Worm (Caenorhabditis elegans) whole organism, early embryonic: ENCODE results near the gene C06H2.7.

ENCODE experiments used
- B0310.2 ChIP-seq: sonication (generic microtip); optimal IDR thresholded peaks from 2 replicates; lab custom pipeline; 2016; ENCODE audit warnings: mild to moderate bottlenecking, missing genetic modification characterization, missing compliant biosample characterization
- F13C5.2 ChIP-seq: sonication (generic microtip); optimal IDR thresholded peaks from 2 replicates; lab custom pipeline; 2017; ENCODE audit warnings: mild to moderate bottlenecking, missing genetic modification characterization, inconsistent platforms, missing compliant biosample characterization
- aly-1 ChIP-seq: sonication (generic microtip); optimal IDR thresholded peaks from 2 replicates; lab custom pipeline; 2016; ENCODE audit warnings: missing genetic modification characterization, missing compliant biosample characterization
- ama-1 ChIP-seq: fragments of 150-350 bp; optimal IDR thresholded peaks from 2 replicates; lab custom pipeline; 2014
- ceh-13 ChIP-seq: fragments of 200-800 bp; sonication (Bioruptor generic); optimal IDR thresholded peaks from 2 replicates; lab custom pipeline; 2018; ENCODE audit warnings: mild to moderate bottlenecking, missing genetic modification characterization, missing compliant biosample characterization
- ceh-36 ChIP-seq: sonication (generic microtip); optimal IDR thresholded peaks from 2 replicates; lab custom pipeline; 2016; ENCODE audit warnings: missing genetic modification characterization, inconsistent platforms, missing compliant biosample characterization
- ets-7 ChIP-seq: sonication (generic microtip); optimal IDR thresholded peaks from 2 replicates; lab custom pipeline; 2016; ENCODE audit warnings: missing genotype, missing genetic modification characterization, missing compliant biosample characterization
- flt-1 ChIP-seq: fragments of 200-800 bp; sonication (Bioruptor generic); IDR thresholded peaks from 2 replicates; pipeline ENCODE4 v1.3.6; 2022; ENCODE audit warnings: missing genetic modification characterization, missing compliant biosample characterization
- hmbx-1 ChIP-seq: sonication (generic microtip); optimal IDR thresholded peaks from 2 replicates; lab custom pipeline; 2016; ENCODE audit warnings: mild to moderate bottlenecking, missing genetic modification characterization, missing compliant biosample characterization
- hmg-4 ChIP-seq: fragments of 200-800 bp; sonication (Bioruptor generic); optimal IDR thresholded peaks from 2 replicates; lab custom pipeline; 2018; ENCODE audit warnings: mild to moderate bottlenecking, missing genetic modification characterization, missing compliant biosample characterization
- hnd-1 ChIP-seq: sonication (generic microtip); optimal IDR thresholded peaks from 2 replicates; lab custom pipeline; 2016; ENCODE audit warnings: missing genetic modification characterization, missing compliant biosample characterization
- pes-1 ChIP-seq: fragments of 200-800 bp; sonication (Bioruptor generic); IDR thresholded peaks from 2 replicates; pipeline ENCODE4 v1.3.6; 2022; ENCODE audit warnings: missing genetic modification reagents, missing genetic modification characterization, missing compliant biosample characterization
- scrt-1 ChIP-seq: fragments of 200-800 bp; sonication (Bioruptor generic); IDR thresholded peaks from 2 replicates; pipeline ENCODE4 v1.3.6; 2022; ENCODE audit warnings: missing genetic modification characterization, missing compliant biosample characterization
- sea-1 ChIP-seq: fragments of 200-800 bp; sonication (Bioruptor generic); conservative IDR thresholded peaks from 2 replicates; pipeline ENCODE4 v1.3.6; 2022; ENCODE audit warnings: missing genetic modification characterization, missing compliant biosample characterization
- tbx-11 ChIP-seq: fragments of 200-800 bp; sonication (Bioruptor generic); IDR thresholded peaks from 2 replicates; pipeline ENCODE4 v1.3.6; 2022; ENCODE audit warnings: missing genetic modification characterization, missing compliant biosample characterization
- tbx-37 ChIP-seq: fragments of 200-800 bp; sonication (Bioruptor generic); conservative IDR thresholded peaks from 2 replicates; pipeline ENCODE4 v1.3.6; 2022; ENCODE audit warnings: missing genetic modification reagents, missing genetic modification characterization, missing compliant biosample characterization
- tra-4 ChIP-seq: sonication (generic microtip); optimal IDR thresholded peaks from 2 replicates; lab custom pipeline; 2017; ENCODE audit warnings: missing genetic modification characterization, missing compliant biosample characterization

C06H2.7 gene

DNA sequence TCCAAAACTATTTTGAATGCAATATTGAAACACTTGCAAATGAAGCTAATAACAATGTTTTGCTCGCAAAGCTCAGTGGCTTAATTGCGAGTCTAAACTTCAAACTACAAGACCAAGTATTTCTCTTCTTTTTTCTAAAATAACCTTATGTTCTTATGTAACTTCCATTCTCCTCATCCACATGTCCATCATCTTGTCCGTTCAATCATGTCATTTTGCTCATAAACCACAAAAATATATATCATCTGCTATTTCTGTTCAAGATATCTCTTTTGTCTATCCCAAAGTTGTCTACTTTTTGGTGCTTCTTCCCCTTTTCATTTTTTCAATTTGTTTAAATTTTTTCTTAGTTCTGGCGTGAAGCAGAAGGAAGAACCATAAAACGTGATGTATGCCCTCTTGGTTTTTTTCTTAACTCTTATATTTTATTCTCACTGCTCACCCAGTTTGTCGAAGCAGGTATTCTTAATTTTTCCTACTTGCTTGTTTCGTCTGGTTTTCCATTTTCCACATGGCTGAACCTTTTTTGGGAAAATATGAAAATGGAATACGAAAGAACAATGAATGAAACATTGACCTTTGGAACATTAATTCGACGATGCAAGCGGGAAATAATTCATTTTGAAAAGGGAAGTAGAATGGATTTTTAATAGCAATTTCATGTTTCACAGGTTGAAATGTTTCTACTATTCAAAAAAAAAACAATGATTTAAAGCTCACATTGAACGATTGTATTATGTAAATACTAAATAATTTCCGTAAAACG, 26.2 kb upstream of the C06H2.7 start:
- TF ChIP-seq hnd-1 (tag; lab: Kevin White, UChicago), result no peak
- TF ChIP-seq ama-1 (lab: Kevin White, UChicago), result no peak
- no peak for TF ChIP-seq sea-1
- no peak for TF ChIP-seq ets-7
- TF ChIP-seq aly-1 (tag; lab: Kevin White, UChicago), result no peak

DNA sequence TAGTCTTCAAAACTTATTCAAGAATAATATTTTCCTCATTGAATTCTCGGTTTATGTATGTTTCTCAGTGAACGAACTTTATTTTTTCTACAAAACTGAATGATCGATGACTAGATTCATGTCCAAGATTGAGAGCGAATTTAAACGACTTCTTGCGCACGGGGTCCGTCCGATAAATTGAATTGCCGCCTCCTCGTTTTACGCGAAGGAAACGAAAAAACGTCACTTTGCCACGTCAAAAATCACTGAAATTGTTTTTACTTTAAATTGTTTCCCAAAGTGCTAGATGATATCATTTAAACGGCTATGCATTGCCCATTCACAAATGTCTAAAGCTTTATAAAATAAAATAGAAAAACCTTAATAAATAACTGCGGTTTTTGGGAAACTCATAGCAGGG, 23.2 kb upstream of the C06H2.7 start:
- TF ChIP-seq hmg-4 (GFP tag; lab: Kevin White, UChicago) (no peak), tbx-11 (GFP tag; lab: Robert Waterston, UW) (no peak), tbx-37 (GFP tag; lab: Robert Waterston, UW) (no peak), B0310.2 (tag; lab: Kevin White, UChicago) (no peak), ets-7 (no peak), hmbx-1 (tag; lab: Kevin White, UChicago) (no peak), sea-1 (no peak), flt-1 (GFP tag; lab: Robert Waterston, UW) (no peak)

DNA sequence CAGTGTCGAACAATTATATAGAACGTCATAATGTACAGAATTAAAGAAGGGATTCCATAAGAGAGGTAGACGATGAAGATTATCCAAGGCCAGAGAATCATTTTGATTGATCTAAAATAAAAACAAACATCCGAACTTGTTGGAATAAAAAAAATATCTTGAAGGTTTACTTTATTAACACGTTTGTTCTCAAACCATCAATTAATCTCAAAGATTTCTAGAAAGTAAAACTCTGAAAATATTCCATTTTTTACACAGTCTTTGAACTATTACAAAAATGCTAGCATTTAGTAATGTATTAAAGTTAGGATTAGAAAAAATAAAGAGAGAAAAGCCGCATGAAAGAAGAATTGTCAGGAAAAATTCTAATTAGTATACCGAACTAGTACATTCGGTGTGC, 19.9 kb upstream of the C06H2.7 start, which contains the start of gene srg-40:
Gene srg-40 (minus strand): TSS at position 101 of the 400 bp plus-strand sequence.
- TF ChIP-seq tra-4 (tag; lab: Kevin White, UChicago) (no peak), F13C5.2 (tag; lab: Kevin White, UChicago) (no peak), tbx-37 (GFP tag; lab: Robert Waterston, UW) (no peak), flt-1 (GFP tag; lab: Robert Waterston, UW) (no peak), ceh-36 (tag; lab: Kevin White, UChicago) (no peak), tbx-11 (GFP tag; lab: Robert Waterston, UW) (no peak), ets-7 (no peak), hnd-1 (tag; lab: Kevin White, UChicago) (no peak), sea-1 (no peak), scrt-1 (no peak), aly-1 (tag; lab: Kevin White, UChicago) (no peak), ama-1 (lab: Kevin White, UChicago) (no peak), pes-1 (GFP tag; lab: Robert Waterston, UW) (no peak), ceh-13 (GFP tag; lab: Kevin White, UChicago) (no peak), B0310.2 (tag; lab: Kevin White, UChicago) (no peak)

DNA sequence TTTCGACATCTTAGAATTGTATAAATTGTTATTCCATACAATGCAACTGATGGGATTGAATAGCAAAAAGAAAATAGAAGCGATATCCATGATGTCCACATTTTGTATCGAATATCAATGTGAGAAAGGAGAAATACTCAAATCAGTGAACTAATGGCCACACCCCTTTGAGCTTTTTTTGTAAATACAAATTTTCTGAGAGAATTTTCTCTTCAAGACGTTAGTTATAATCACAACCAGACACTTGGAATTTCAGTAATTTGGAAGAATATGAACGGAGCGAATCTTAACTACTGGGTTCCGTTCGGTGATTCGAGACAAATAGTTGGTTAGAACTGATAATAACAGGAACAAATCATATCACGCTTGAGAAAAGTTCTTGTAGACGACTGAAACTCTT, 17.2 kb upstream of the C06H2.7 start, which contains the start of gene srg-41:
Gene srg-41 (minus strand): TSS at position 101 of the 400 bp plus-strand sequence.
- no peak for TF ChIP-seq scrt-1
- no peak for TF ChIP-seq tbx-11 (GFP tag; lab: Robert Waterston, UW)
- no peak for TF ChIP-seq sea-1
- no peak for TF ChIP-seq aly-1 (tag; lab: Kevin White, UChicago)
- no peak for TF ChIP-seq B0310.2 (tag; lab: Kevin White, UChicago)
- no peak for TF ChIP-seq tra-4 (tag; lab: Kevin White, UChicago)
- TF ChIP-seq ets-7, result no peak
- TF ChIP-seq tbx-37 (GFP tag; lab: Robert Waterston, UW), result no peak
- no peak for TF ChIP-seq ceh-36 (tag; lab: Kevin White, UChicago)
- TF ChIP-seq hmbx-1 (tag; lab: Kevin White, UChicago), result no peak
- TF ChIP-seq ama-1 (lab: Kevin White, UChicago), result no peak
- TF ChIP-seq pes-1 (GFP tag; lab: Robert Waterston, UW), result no peak
- no peak for TF ChIP-seq F13C5.2 (tag; lab: Kevin White, UChicago)
- no peak for TF ChIP-seq flt-1 (GFP tag; lab: Robert Waterston, UW)
- TF ChIP-seq hmg-4 (GFP tag; lab: Kevin White, UChicago), result no peak

DNA sequence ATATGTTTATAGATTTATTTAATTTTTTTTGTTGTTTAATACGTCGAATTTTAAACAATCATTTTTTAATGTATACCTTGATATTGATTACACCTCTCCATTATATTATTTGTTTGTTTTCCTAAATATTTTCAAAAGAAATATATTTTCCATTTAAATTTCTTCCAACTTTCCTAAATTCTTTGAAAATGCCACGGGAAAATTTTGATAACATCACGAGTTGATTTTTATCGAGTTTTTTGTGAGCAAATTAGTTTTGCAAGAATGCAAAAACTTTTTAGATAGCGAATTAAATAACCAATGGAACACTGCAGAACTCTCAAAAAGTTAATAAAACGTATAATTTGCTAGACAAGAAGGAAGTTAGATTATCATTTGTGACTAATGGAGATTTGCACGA, 13.4 kb upstream of the C06H2.7 start, which contains the start of gene srg-42:
Gene srg-42 (minus strand): TSS at position 101 of the 400 bp plus-strand sequence.
- TF ChIP-seq F13C5.2 (tag; lab: Kevin White, UChicago) (no peak), aly-1 (tag; lab: Kevin White, UChicago) (no peak), tra-4 (tag; lab: Kevin White, UChicago) (no peak), B0310.2 (tag; lab: Kevin White, UChicago) (no peak), sea-1 (no peak), tbx-37 (GFP tag; lab: Robert Waterston, UW) (no peak), hmbx-1 (tag; lab: Kevin White, UChicago) (no peak), hnd-1 (tag; lab: Kevin White, UChicago) (no peak), pes-1 (GFP tag; lab: Robert Waterston, UW) (no peak), ceh-13 (GFP tag; lab: Kevin White, UChicago) (no peak), ama-1 (lab: Kevin White, UChicago) (no peak), tbx-11 (GFP tag; lab: Robert Waterston, UW) (no peak), hmg-4 (GFP tag; lab: Kevin White, UChicago) (no peak), ceh-36 (tag; lab: Kevin White, UChicago) (no peak)

DNA sequence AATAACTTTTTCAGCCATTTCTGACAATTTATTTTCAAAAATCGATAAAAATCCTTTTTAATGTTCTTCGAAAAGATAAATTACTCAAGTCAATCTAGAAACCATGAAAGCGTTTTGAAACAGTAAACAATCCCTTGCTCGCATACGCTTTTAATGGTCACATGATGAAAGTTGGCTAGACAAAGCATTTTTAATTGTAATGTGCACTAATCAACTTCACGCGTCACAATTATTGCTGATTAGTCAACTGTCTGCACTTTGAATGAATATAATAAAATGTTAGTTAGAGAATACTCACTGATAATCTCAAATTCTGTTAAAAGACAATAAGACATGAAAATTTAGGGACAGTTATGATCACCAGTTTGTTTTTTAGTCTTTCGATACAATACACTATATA, 12.0 kb upstream of the C06H2.7 start:
- no peak for TF ChIP-seq hnd-1 (tag; lab: Kevin White, UChicago)
- no peak for TF ChIP-seq hmbx-1 (tag; lab: Kevin White, UChicago)
- TF ChIP-seq ceh-36 (tag; lab: Kevin White, UChicago), result no peak
- TF ChIP-seq pes-1 (GFP tag; lab: Robert Waterston, UW), result no peak
- TF ChIP-seq flt-1 (GFP tag; lab: Robert Waterston, UW), result no peak
- TF ChIP-seq ceh-13 (GFP tag; lab: Kevin White, UChicago), result no peak
- TF ChIP-seq B0310.2 (tag; lab: Kevin White, UChicago), result no peak
- TF ChIP-seq sea-1, result no peak
- TF ChIP-seq F13C5.2 (tag; lab: Kevin White, UChicago), result no peak
- TF ChIP-seq tra-4 (tag; lab: Kevin White, UChicago), result no peak
- TF ChIP-seq aly-1 (tag; lab: Kevin White, UChicago), result no peak
- no peak for TF ChIP-seq ama-1 (lab: Kevin White, UChicago)
- TF ChIP-seq hmg-4 (GFP tag; lab: Kevin White, UChicago), result no peak
- no peak for TF ChIP-seq tbx-37 (GFP tag; lab: Robert Waterston, UW)
- TF ChIP-seq scrt-1, result no peak
- no peak for TF ChIP-seq ets-7
- no peak for TF ChIP-seq tbx-11 (GFP tag; lab: Robert Waterston, UW)
